Fruit fly (Drosophila melanogaster) whole organism, embryonic: ENCODE results near the gene jagn.
A peak's percentile ranks its signal among the peaks of the same experiment; 100 is the strongest.

Experiments
- Atf6 ChIP-seq: fragments of 200-800 bp; sonication (Bioruptor generic); IDR thresholded peaks from 2 replicates; pipeline ENCODE4 v1.3.6; 2022; ENCODE audit warnings: missing biosample characterization, missing genetic modification characterization
- Bdp1 ChIP-seq: fragments of 200-800 bp; sonication (Bioruptor generic); optimal IDR thresholded peaks from 3 replicates; lab custom pipeline; 2016; ENCODE audit warnings: missing biosample characterization, missing genetic modification characterization
- Blimp-1 ChIP-seq: fragments of 200-800 bp; sonication (Bioruptor generic); optimal IDR thresholded peaks from 3 replicates; lab custom pipeline; 2018; ENCODE audit warnings: missing biosample characterization, missing genetic modification characterization, mild to moderate bottlenecking, moderate library complexity, missing genetic modification reagents
- CG10147 ChIP-seq: fragments of 200-800 bp; sonication (Bioruptor generic); optimal IDR thresholded peaks from 2 replicates; lab custom pipeline; 2019; ENCODE audit warnings: missing biosample characterization, mild to moderate bottlenecking, missing genetic modification characterization, moderate library complexity
- CG10431 ChIP-seq: fragments of 200-800 bp; sonication (Bioruptor generic); optimal IDR thresholded peaks from 3 replicates; lab custom pipeline; 2018; ENCODE audit warnings: missing biosample characterization, mild to moderate bottlenecking, missing genetic modification characterization
- CG11093 ChIP-seq: fragments of 200-800 bp; sonication (Bioruptor generic); IDR thresholded peaks from 3 replicates; pipeline ENCODE4 v1.3.6; 2022; ENCODE audit warnings: missing biosample characterization, missing genetic modification characterization
- CG11695 ChIP-seq: fragments of 200-800 bp; sonication (Bioruptor generic); IDR thresholded peaks from 3 replicates; pipeline ENCODE4 v1.3.6; 2022; ENCODE audit warnings: missing biosample characterization, missing genetic modification characterization
- CG12236 ChIP-seq: fragments of 200-800 bp; sonication (Bioruptor generic); optimal IDR thresholded peaks from 2 replicates; lab custom pipeline; 2016; ENCODE audit warnings: missing biosample characterization, missing genetic modification characterization
- CG12299 ChIP-seq: fragments of 200-800 bp; sonication (Bioruptor generic); optimal IDR thresholded peaks from 2 replicates; lab custom pipeline; 2018; ENCODE audit warnings: missing biosample characterization, mild to moderate bottlenecking, missing genetic modification characterization
- CG14710 ChIP-seq: fragments of 200-800 bp; sonication (Bioruptor generic); optimal IDR thresholded peaks from 3 replicates; lab custom pipeline; 2019; ENCODE audit warnings: missing biosample characterization, mild to moderate bottlenecking, missing genetic modification characterization, moderate library complexity
- CG15011 ChIP-seq: fragments of 200-800 bp; sonication (Bioruptor generic); optimal IDR thresholded peaks from 3 replicates; lab custom pipeline; 2018; ENCODE audit warnings: missing biosample characterization, mild to moderate bottlenecking, missing genetic modification characterization
- CG1529 ChIP-seq: fragments of 200-800 bp; sonication (Bioruptor generic); optimal IDR thresholded peaks from 3 replicates; lab custom pipeline; 2018; ENCODE audit warnings: missing biosample characterization, missing genetic modification characterization
- CG2120 ChIP-seq: fragments of 200-800 bp; sonication (Bioruptor generic); optimal IDR thresholded peaks from 3 replicates; lab custom pipeline; 2016; ENCODE audit warnings: missing biosample characterization, missing genetic modification characterization
- CG2889 ChIP-seq: fragments of 200-800 bp; sonication (Bioruptor generic); IDR thresholded peaks from 3 replicates; pipeline ENCODE4 v1.3.6; 2022; ENCODE audit warnings: missing biosample characterization, missing genetic modification characterization
- CG30020 ChIP-seq: fragments of 200-800 bp; optimal IDR thresholded peaks from 2 replicates; lab custom pipeline; 2019; ENCODE audit warnings: missing biosample characterization, mild to moderate bottlenecking, missing genetic modification characterization, moderate library complexity
- CG3281 ChIP-seq: fragments of 200-800 bp; sonication (Bioruptor generic); optimal IDR thresholded peaks from 3 replicates; lab custom pipeline; 2017; ENCODE audit warnings: missing biosample characterization, mild to moderate bottlenecking, missing genetic modification characterization
- CG3847 ChIP-seq: fragments of 200-800 bp; sonication (Bioruptor generic); IDR thresholded peaks from 2 replicates; pipeline ENCODE4 v1.3.6; 2022; ENCODE audit warnings: missing biosample characterization, missing genetic modification characterization
- CG7357 ChIP-seq: fragments of 200-800 bp; sonication (Bioruptor generic); IDR thresholded peaks from 3 replicates; pipeline ENCODE4 v1.3.6; 2022; ENCODE audit warnings: missing biosample characterization, missing genetic modification characterization
- CG8089 ChIP-seq: fragments of 200-800 bp; sonication (Bioruptor generic); optimal IDR thresholded peaks from 3 replicates; lab custom pipeline; 2016; ENCODE audit warnings: missing biosample characterization, missing genetic modification characterization
- CG9609 ChIP-seq: fragments of 200-800 bp; sonication (Bioruptor generic); optimal IDR thresholded peaks from 3 replicates; lab custom pipeline; 2016; ENCODE audit warnings: missing biosample characterization, missing genetic modification characterization
- CG9932 ChIP-seq: fragments of 200-800 bp; sonication (Bioruptor generic); IDR thresholded peaks from 2 replicates; pipeline ENCODE4 v1.3.6; 2022; ENCODE audit warnings: missing biosample characterization, missing genetic modification characterization
- CrebB ChIP-seq: fragments of 200-800 bp; sonication (Bioruptor generic); optimal IDR thresholded peaks from 3 replicates; lab custom pipeline; 2018; ENCODE audit warnings: missing biosample characterization, mild to moderate bottlenecking, missing genetic modification characterization
- D ChIP-seq, 2 experiments: fragments of 200-800 bp in 1 of 2; fragments of >200 bp in 1 of 2; sonication (Bioruptor generic) in 1 of 2; optimal IDR thresholded peaks; 2 replicates in 1 of 2; 3 replicates in 1 of 2; lab custom pipeline; 2017; ENCODE audit warnings: mild to moderate bottlenecking in 1 of 2, missing biosample characterization in 1 of 2, missing genetic modification characterization in 1 of 2, missing genetic modification reagents in 1 of 2
- Drgx ChIP-seq: fragments of 200-800 bp; sonication (Bioruptor generic); IDR thresholded peaks from 2 replicates; pipeline ENCODE4 v1.3.6; 2022; ENCODE audit warnings: missing biosample characterization, missing genetic modification characterization
- GATAe ChIP-seq: fragments of 200-800 bp; sonication (Bioruptor generic); conservative IDR thresholded peaks from 2 replicates; pipeline ENCODE4 v1.3.6; 2022; ENCODE audit warnings: missing biosample characterization, missing genetic modification characterization
- Hr3 ChIP-seq: fragments of 200-800 bp; sonication (Bioruptor generic); optimal IDR thresholded peaks from 3 replicates; lab custom pipeline; 2016; ENCODE audit warnings: missing biosample characterization, missing genetic modification characterization
- Hr78 ChIP-seq, 2 experiments: fragments of 200-800 bp in 1 of 2; fragments of >200 bp in 1 of 2; sonication (Bioruptor generic) in 1 of 2; optimal IDR thresholded peaks; 2 replicates each; lab custom pipeline; 2017 to 2019; ENCODE audit warnings: missing biosample characterization in 2 of 2, missing genetic modification characterization in 2 of 2, mild to moderate bottlenecking in 1 of 2, moderate library complexity in 1 of 2
- Hsf ChIP-seq: fragments of 200-800 bp; sonication (Bioruptor generic); optimal IDR thresholded peaks from 3 replicates; lab custom pipeline; 2016; ENCODE audit warnings: missing biosample characterization, missing genetic modification characterization
- Lpt ChIP-seq: fragments of >200 bp; optimal IDR thresholded peaks from 2 replicates; lab custom pipeline; 2018; ENCODE audit warnings: missing biosample characterization, missing genetic modification characterization
- NC2α ChIP-seq: fragments of 200-800 bp; sonication (Bioruptor generic); optimal IDR thresholded peaks from 2 replicates; lab custom pipeline; 2016; ENCODE audit warnings: missing biosample characterization, missing genetic modification characterization
- Pdp1 ChIP-seq, 2 experiments: fragments of 200-800 bp; sonication (Bioruptor generic); optimal IDR thresholded peaks; 3 replicates each; lab custom pipeline; 2016; ENCODE audit warnings: missing biosample characterization in 2 of 2, missing genetic modification characterization in 2 of 2, mild to moderate bottlenecking in 1 of 2, moderate library complexity in 1 of 2
- Scr ChIP-seq: fragments of 200-800 bp; sonication (Bioruptor generic); IDR thresholded peaks from 2 replicates; pipeline ENCODE4 v1.3.6; 2022; ENCODE audit warnings: missing biosample characterization, missing genetic modification characterization; ENCODE audit not compliant: partially characterized antibody
- Ssrp ChIP-seq: fragments of 200-800 bp; sonication (Bioruptor generic); optimal IDR thresholded peaks from 2 replicates; lab custom pipeline; 2018; ENCODE audit warnings: missing biosample characterization, mild to moderate bottlenecking, missing genetic modification characterization, moderate library complexity
- TFAM ChIP-seq: fragments of 200-800 bp; sonication (Bioruptor generic); optimal IDR thresholded peaks from 2 replicates; lab custom pipeline; 2017; ENCODE audit warnings: missing biosample characterization, missing genetic modification characterization, inconsistent platforms
- Tbp ChIP-seq: fragments of >200 bp; optimal IDR thresholded peaks from 2 replicates; lab custom pipeline; 2018; ENCODE audit warnings: missing biosample characterization, missing genetic modification characterization
- YL-1 ChIP-seq: fragments of 200-800 bp; sonication (Bioruptor generic); optimal IDR thresholded peaks from 3 replicates; lab custom pipeline; 2017; ENCODE audit warnings: missing biosample characterization, mild to moderate bottlenecking, missing genetic modification characterization
- ase ChIP-seq: fragments of 200-800 bp; sonication (Bioruptor generic); IDR thresholded peaks from 3 replicates; pipeline ENCODE4 v1.3.6; 2022; ENCODE audit warnings: missing biosample characterization, missing genetic modification characterization
- chinmo ChIP-seq: fragments of 200-800 bp; sonication (Bioruptor generic); IDR thresholded peaks from 4 replicates; pipeline ENCODE4 v1.3.6; 2022; ENCODE audit warnings: missing biosample characterization, missing genetic modification characterization; ENCODE audit not compliant: partially characterized antibody
- eyg ChIP-seq: fragments of 200-800 bp; sonication (Bioruptor generic); optimal IDR thresholded peaks from 3 replicates; lab custom pipeline; 2016; ENCODE audit warnings: missing biosample characterization, missing genetic modification characterization
- fd102C ChIP-seq: fragments of 200-800 bp; sonication (Bioruptor generic); optimal IDR thresholded peaks from 2 replicates; lab custom pipeline; 2018; ENCODE audit warnings: missing biosample characterization, mild to moderate bottlenecking, missing genetic modification characterization, moderate library complexity
- fd64A ChIP-seq: fragments of 200-800 bp; sonication (Bioruptor generic); optimal IDR thresholded peaks from 3 replicates; lab custom pipeline; 2018; ENCODE audit warnings: missing biosample characterization, mild to moderate bottlenecking, missing genetic modification characterization
- ftz-f1 ChIP-seq: fragments of 200-800 bp; sonication (Bioruptor generic); optimal IDR thresholded peaks from 2 replicates; lab custom pipeline; 2016; ENCODE audit warnings: missing biosample characterization, missing genetic modification characterization
- kay ChIP-seq: fragments of 200-800 bp; sonication (Bioruptor generic); optimal IDR thresholded peaks from 2 replicates; lab custom pipeline; 2016; ENCODE audit warnings: missing biosample characterization, missing genetic modification characterization
- pita ChIP-seq: fragments of 200-800 bp; sonication (Bioruptor generic); optimal IDR thresholded peaks from 2 replicates; lab custom pipeline; 2017; ENCODE audit warnings: missing biosample characterization, mild to moderate bottlenecking, missing genetic modification characterization
- pzg ChIP-seq: fragments of 200-800 bp; sonication (Bioruptor generic); optimal IDR thresholded peaks from 3 replicates; lab custom pipeline; 2018; ENCODE audit warnings: missing biosample characterization, mild to moderate bottlenecking, missing genetic modification characterization, moderate library complexity
- ro ChIP-seq: fragments of 200-800 bp; sonication (Bioruptor generic); IDR thresholded peaks from 2 replicates; pipeline ENCODE4 v1.3.6; 2022; ENCODE audit warnings: missing biosample characterization, missing genetic modification characterization
- trem ChIP-seq: fragments of 200-800 bp; optimal IDR thresholded peaks from 3 replicates; lab custom pipeline; 2019; ENCODE audit warnings: missing biosample characterization, mild to moderate bottlenecking, missing genetic modification characterization, moderate library complexity
- unpg ChIP-seq: fragments of 200-800 bp; sonication (Bioruptor generic); optimal IDR thresholded peaks from 3 replicates; lab custom pipeline; 2018; ENCODE audit warnings: missing biosample characterization, mild to moderate bottlenecking, missing genetic modification characterization, moderate library complexity
- wdn ChIP-seq: fragments of 200-800 bp; sonication (Bioruptor generic); IDR thresholded peaks from 2 replicates; pipeline ENCODE4 v1.3.6; 2022; ENCODE audit warnings: missing biosample characterization, missing genetic modification characterization

Gene jagn

dm6 chr3R:5794267-5795089 is 15.4 kb downstream of the jagn start, which contains the start of the genes PSMG1 and CG10979 (continued):
- TF ChIP-seq kay (GFP tag; lab: Kevin White, UChicago) = no peak
- no peak for TF ChIP-seq CG8089
- no peak for TF ChIP-seq Lpt (GFP tag; lab: Kevin White, UChicago)
- TF ChIP-seq trem (tag; lab: Kevin White, UChicago) = no peak
- TF ChIP-seq CG2120 = no peak
- no peak for TF ChIP-seq CG9932 (GFP tag; lab: Robert Waterston, UW)
- no peak for TF ChIP-seq CG3847 (GFP tag; lab: Robert Waterston, UW)
- no peak for TF ChIP-seq Hr78 (GFP tag; optimal IDR thresholded peaks at IDR 0.05; lab: Kevin White, UChicago)
- TF ChIP-seq Drgx (GFP tag; lab: Robert Waterston, UW) = no peak
- TF ChIP-seq Pdp1 (GFP tag; optimal IDR thresholded peaks at IDR 0.05; lab: Kevin White, UChicago) = no peak
- TF ChIP-seq CG15011 (GFP tag; lab: Kevin White, UChicago) = no peak
- TF ChIP-seq CG11093 (GFP tag; lab: Robert Waterston, UW) = 0 out of 3 replicates have a peak, but pooled peaks have one; percentile 11
- no peak for TF ChIP-seq CG7357 (GFP tag; lab: Robert Waterston, UW)
- TF ChIP-seq fd64A (GFP tag; lab: Kevin White, UChicago) = no peak
- no peak for TF ChIP-seq CG9609
- TF ChIP-seq Scr (GFP tag; lab: Robert Waterston, UW) = no peak
- TF ChIP-seq eyg (GFP tag; lab: Kevin White, UChicago) = no peak
- TF ChIP-seq Blimp-1 = no peak
- TF ChIP-seq CG14710 (tag; lab: Kevin White, UChicago) = peak; percentile 51
- no peak for TF ChIP-seq CG12299 (tag; lab: Kevin White, UChicago)
- no peak for TF ChIP-seq CG10147 (GFP tag; lab: Kevin White, UChicago)
- TF ChIP-seq ftz-f1 (GFP tag; lab: Kevin White, UChicago) = no peak
- no peak for TF ChIP-seq D (optimal IDR thresholded peaks at IDR 0.05; lab: Kevin White, UChicago)
- no peak for TF ChIP-seq D (GFP tag; optimal IDR thresholded peaks at IDR 0.05; lab: Kevin White, UChicago)
- no peak for TF ChIP-seq CG12236 (GFP tag; lab: Kevin White, UChicago)
- TF ChIP-seq pita (GFP tag; lab: Kevin White, UChicago) = no peak
- no peak for TF ChIP-seq CG1529 (GFP tag; lab: Kevin White, UChicago)
- TF ChIP-seq YL-1 = peak; percentile 61
- TF ChIP-seq CG2889 (GFP tag; lab: Robert Waterston, UW) = no peak
- no peak for TF ChIP-seq ro (GFP tag; lab: Robert Waterston, UW)
- no peak for TF ChIP-seq Hsf
- no peak for TF ChIP-seq Ssrp (tag; lab: Kevin White, UChicago)
- no peak for TF ChIP-seq Bdp1 (GFP tag; lab: Kevin White, UChicago)
- TF ChIP-seq Atf6 (GFP tag; lab: Robert Waterston, UW) = no peak
- TF ChIP-seq chinmo (GFP tag; lab: Robert Waterston, UW) = 0 out of 4 replicates have a peak, but pooled peaks have one; percentile 50
- no peak for TF ChIP-seq CrebB
- no peak for TF ChIP-seq GATAe (GFP tag; lab: Robert Waterston, UW)
- no peak for TF ChIP-seq Hr3
- TF ChIP-seq NC2α (GFP tag; lab: Kevin White, UChicago) = no peak
- no peak for TF ChIP-seq CG10431 (GFP tag; lab: Kevin White, UChicago)
- peak; percentile 10 for TF ChIP-seq CG30020
- no peak for TF ChIP-seq fd102C (GFP tag; lab: Kevin White, UChicago)
- no peak for TF ChIP-seq unpg (GFP tag; lab: Kevin White, UChicago)
- no peak for TF ChIP-seq CG3281 (GFP tag; lab: Kevin White, UChicago)
- TF ChIP-seq Tbp (GFP tag; lab: Kevin White, UChicago) = no peak
- no peak for TF ChIP-seq TFAM (GFP tag; lab: Kevin White, UChicago)
- TF ChIP-seq ase (GFP tag; lab: Robert Waterston, UW) = no peak
- TF ChIP-seq CG11695 (GFP tag; lab: Robert Waterston, UW) = no peak
- no peak for TF ChIP-seq wdn (GFP tag; lab: Robert Waterston, UW)
- TF ChIP-seq pzg (GFP tag; lab: Kevin White, UChicago) = peak; percentile 37
